Worm (Caenorhabditis elegans) whole organism, L2 larva: ENCODE results near the gene F17C11.4.

Source experiments
- Y55F3AM.14 ChIP-seq: fragments of 200-800 bp; sonication (Bioruptor generic); optimal IDR thresholded peaks from 2 replicates; lab custom pipeline; 2018; ENCODE audit warnings: mild to moderate bottlenecking, missing genetic modification characterization, missing compliant biosample characterization

F17C11.4 gene

ce11 chrV:11002434-11002833 is 50.8 kb downstream of the F17C11.4 start, which contains the start of gene F53B7.4:
Gene F53B7.4, minus strand, starts transcription at chrV:11002534.
- no peak for TF ChIP-seq Y55F3AM.14 (GFP tag; lab: Kevin White, UChicago)
